Worm (Caenorhabditis elegans) whole organism, early embryonic: Measurements from ENCODE around the gene mog-4.

Experiments
- B0310.2 ChIP-seq: sonication (generic microtip); optimal IDR thresholded peaks from 2 replicates; lab custom pipeline; 2016; ENCODE audit warnings: mild to moderate bottlenecking, missing genetic modification characterization, missing compliant biosample characterization
- ama-1 ChIP-seq: fragments of 150-350 bp; optimal IDR thresholded peaks from 2 replicates; lab custom pipeline; 2014
- ceh-13 ChIP-seq: fragments of 200-800 bp; sonication (Bioruptor generic); optimal IDR thresholded peaks from 2 replicates; lab custom pipeline; 2018; ENCODE audit warnings: mild to moderate bottlenecking, missing genetic modification characterization, missing compliant biosample characterization
- ceh-36 ChIP-seq: sonication (generic microtip); optimal IDR thresholded peaks from 2 replicates; lab custom pipeline; 2016; ENCODE audit warnings: missing genetic modification characterization, inconsistent platforms, missing compliant biosample characterization
- flt-1 ChIP-seq: fragments of 200-800 bp; sonication (Bioruptor generic); IDR thresholded peaks from 2 replicates; pipeline ENCODE4 v1.3.6; 2022; ENCODE audit warnings: missing genetic modification characterization, missing compliant biosample characterization

DNA sequence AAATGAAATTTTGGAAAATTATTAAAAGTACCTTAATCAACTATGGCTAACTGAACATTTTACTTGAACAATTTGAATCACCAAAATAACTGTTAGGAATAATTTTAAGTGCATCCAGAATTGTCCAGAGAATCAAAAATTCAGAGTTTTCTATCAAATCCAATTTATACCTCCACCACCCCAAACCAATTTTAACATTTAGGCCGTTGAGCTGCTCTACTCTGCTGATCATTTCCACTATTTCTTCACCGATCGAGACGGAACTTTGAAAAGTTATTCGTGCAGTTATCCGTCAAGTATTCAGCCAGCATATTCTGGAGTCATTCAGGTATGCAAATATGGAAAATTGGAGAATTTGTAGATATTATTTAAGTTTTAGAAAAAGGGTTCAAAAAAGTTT lies 47.1 kb upstream of the mog-4 start:
- TF ChIP-seq ceh-13 (GFP tag; lab: Kevin White, UChicago) (no peak), ama-1 (lab: Kevin White, UChicago) (no peak), flt-1 (GFP tag; lab: Robert Waterston, UW) (no peak), ceh-36 (tag; lab: Kevin White, UChicago) (no peak), B0310.2 (tag; lab: Kevin White, UChicago) (no peak)
